Worm (Caenorhabditis elegans): ENCODE data around the gene srlf-19.

Gene srlf-19

DNA sequence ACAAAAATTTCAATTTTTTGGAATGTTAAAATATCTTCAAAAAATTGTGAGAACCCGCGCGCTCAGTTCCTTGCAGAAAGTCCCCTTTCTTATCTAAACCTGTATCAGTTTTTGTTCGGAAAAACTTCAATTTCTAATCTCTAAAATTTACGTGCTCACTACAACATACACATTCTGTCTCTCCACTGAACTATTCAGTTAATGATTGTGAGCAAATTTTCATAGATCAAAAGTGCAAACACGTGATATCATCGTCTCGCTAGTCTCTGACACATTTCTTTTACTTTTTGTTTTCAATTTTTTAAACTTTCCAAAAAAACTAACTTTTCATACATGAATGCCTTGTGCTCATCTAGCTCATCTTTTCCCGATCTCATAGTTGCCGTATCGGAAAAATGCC, 45.8 kb upstream of the srlf-19 start, which contains the start of gene nhr-203 (continued):
- TF ChIP-seq nhr-77 (tag; optimal IDR thresholded peaks at IDR 0.05) (peak; percentile 66), nhr-102 (tag; optimal IDR thresholded peaks at IDR 0.05) (peak; percentile 35), zfp-2 (tag; optimal IDR thresholded peaks at IDR 0.05) (no peak), hif-1 (tag; optimal IDR thresholded peaks at IDR 0.05) (peak in 1 of 2 experiments; percentile 14), zfp-3 (GFP tag; conservative IDR thresholded peaks at IDR 0.05) (no peak), mxl-2 (GFP tag; conservative IDR thresholded peaks at IDR 0.05) (no peak), lin-38 (GFP tag; IDR thresholded peaks at IDR 0.05) (no peak), unc-39 (tag; optimal IDR thresholded peaks at IDR 0.05) (no peak), daf-12 (tag; optimal IDR thresholded peaks at IDR 0.05) (no peak), dmd-8 (GFP tag; IDR thresholded peaks at IDR 0.05) (no peak), lin-13 (GFP tag; optimal IDR thresholded peaks at IDR 0.05) (no peak), nhr-10 (tag; optimal IDR thresholded peaks at IDR 0.05) (no peak), saeg-2 (GFP tag; IDR thresholded peaks at IDR 0.05) (no peak), fkh-10 (GFP tag; optimal IDR thresholded peaks at IDR 0.05) (no peak), F37D6.2 (tag; optimal IDR thresholded peaks at IDR 0.05) (no peak), duxl-1 (tag; optimal IDR thresholded peaks at IDR 0.05; ENCODE audit: poor library complexity) (no peak), ZK546.5 (tag; optimal IDR thresholded peaks at IDR 0.05) (no peak), D1046.2 (GFP tag; IDR thresholded peaks at IDR 0.05) (no peak), Y5F2A.4 (GFP tag; optimal IDR thresholded peaks at IDR 0.05) (no peak), nhr-111 (GFP tag; optimal IDR thresholded peaks at IDR 0.05) (no peak), nhr-25 (tag; optimal IDR thresholded peaks at IDR 0.05; ENCODE audit: borderline replicate concordance, insufficient read depth) (no peak), F10B5.3 (tag; optimal IDR thresholded peaks at IDR 0.05) (no peak), nhr-6 (tag; optimal IDR thresholded peaks at IDR 0.05) (no peak), snpc-4 (tag; optimal IDR thresholded peaks at IDR 0.05) (no peak), jun-1 (tag; optimal IDR thresholded peaks at IDR 0.05) (no peak), lir-3 (tag; optimal IDR thresholded peaks at IDR 0.05) (no peak), unc-62 (GFP tag; optimal IDR thresholded peaks at IDR 0.05 in 1 of 2) (no peak), unc-62 (tag; optimal IDR thresholded peaks at IDR 0.05) (no peak), F49E8.2 (tag; optimal IDR thresholded peaks at IDR 0.05; ENCODE audit: borderline replicate concordance) (no peak), egl-27 (tag; optimal IDR thresholded peaks at IDR 0.05) (no peak), skn-1 (tag; optimal IDR thresholded peaks at IDR 0.05) (no peak), lim-7 (GFP tag; IDR thresholded peaks at IDR 0.05) (no peak), lin-15B (tag; optimal IDR thresholded peaks at IDR 0.05) (no peak), zip-2 (tag; optimal IDR thresholded peaks at IDR 0.05) (no peak), Y105C5A.15 (GFP tag; IDR thresholded peaks at IDR 0.05) (no peak), daf-16 (GFP tag; optimal IDR thresholded peaks at IDR 0.05) (no peak), daf-16 (tag; optimal IDR thresholded peaks at IDR 0.05) (peak; percentile 81), dpl-1 (GFP tag; optimal IDR thresholded peaks at IDR 0.05) (no peak), nhr-11 (tag; optimal IDR thresholded peaks at IDR 0.05) (no peak), ceh-20 (GFP tag; IDR thresholded peaks at IDR 0.05) (no peak), mxl-3 (GFP tag; optimal IDR thresholded peaks at IDR 0.05) (no peak), pqm-1 (tag; optimal IDR thresholded peaks at IDR 0.05) (peak; percentile 62), zip-11 (GFP tag; IDR thresholded peaks at IDR 0.05) (no peak), mep-1 (tag; optimal IDR thresholded peaks at IDR 0.05) (no peak), Y48G9A.11 (GFP tag; IDR thresholded peaks at IDR 0.05) (no peak), ZK337.2 (GFP tag; IDR thresholded peaks at IDR 0.05) (no peak), daf-19 (GFP tag; conservative IDR thresholded peaks at IDR 0.05) (no peak), nhr-76 (tag; optimal IDR thresholded peaks at IDR 0.05) (no peak), spr-3 (GFP tag; optimal IDR thresholded peaks at IDR 0.05) (no peak), nhr-42 (GFP tag; IDR thresholded peaks at IDR 0.05) (no peak), cey-2 (tag; optimal IDR thresholded peaks at IDR 0.05; ENCODE audit: borderline replicate concordance, insufficient read depth) (no peak), lin-29 (GFP tag; IDR thresholded peaks at IDR 0.05) (no peak), nhr-41 (GFP tag; IDR thresholded peaks at IDR 0.05) (no peak)

Data from whole organism, L4 larva.